Fruit fly (Drosophila melanogaster) whole organism, embryonic: ENCODE results near the gene CG14154.

Experiments used
- CG10209 ChIP-seq: fragments of 200-800 bp; sonication (Bioruptor generic); optimal IDR thresholded peaks from 3 replicates; lab custom pipeline; 2017; ENCODE audit warnings: missing biosample characterization, mild to moderate bottlenecking, missing genetic modification characterization, missing genetic modification reagents
- CG1024 ChIP-seq: fragments of 200-800 bp; sonication (Bioruptor generic); IDR thresholded peaks from 2 replicates; pipeline ENCODE4 v1.3.6; 2022; ENCODE audit warnings: missing biosample characterization, missing genetic modification characterization
- CG10462 ChIP-seq: fragments of 200-800 bp; sonication (Bioruptor generic); optimal IDR thresholded peaks from 2 replicates; lab custom pipeline; 2016; ENCODE audit warnings: missing biosample characterization, missing genetic modification characterization
- CG10543 ChIP-seq: fragments of 200-800 bp; sonication (Bioruptor generic); optimal IDR thresholded peaks from 3 replicates; lab custom pipeline; 2017; ENCODE audit warnings: missing biosample characterization, mild to moderate bottlenecking, missing genetic modification characterization, moderate library complexity
- CG10654 ChIP-seq: fragments of 200-800 bp; sonication (Bioruptor generic); optimal IDR thresholded peaks from 2 replicates; lab custom pipeline; 2016; ENCODE audit warnings: missing biosample characterization, missing genetic modification characterization
- CG10959 ChIP-seq: fragments of 200-800 bp; sonication (Bioruptor generic); IDR thresholded peaks from 2 replicates; pipeline ENCODE4 v1.3.6; 2022; ENCODE audit warnings: missing biosample characterization, missing genetic modification characterization
- CG13287 ChIP-seq: fragments of 200-800 bp; sonication (Bioruptor generic); IDR thresholded peaks from 2 replicates; pipeline ENCODE4 v1.3.6; 2022; ENCODE audit warnings: missing biosample characterization, missing genetic modification characterization; ENCODE audit not compliant: partially characterized antibody
- CG13296 ChIP-seq: fragments of 200-800 bp; sonication (Bioruptor generic); optimal IDR thresholded peaks from 3 replicates; lab custom pipeline; 2018; ENCODE audit warnings: missing biosample characterization, mild to moderate bottlenecking, missing genetic modification characterization
- CG13424 ChIP-seq: fragments of 200-800 bp; sonication (Bioruptor generic); optimal IDR thresholded peaks from 2 replicates; lab custom pipeline; 2019; ENCODE audit warnings: missing biosample characterization, mild to moderate bottlenecking, missing genetic modification characterization, moderate library complexity
- CG1647 ChIP-seq: fragments of 200-800 bp; sonication (Bioruptor generic); optimal IDR thresholded peaks from 3 replicates; lab custom pipeline; 2016; ENCODE audit warnings: missing biosample characterization, missing genetic modification characterization
- CG17829 ChIP-seq: fragments of 200-800 bp; optimal IDR thresholded peaks from 2 replicates; lab custom pipeline; 2019; ENCODE audit warnings: missing biosample characterization, mild to moderate bottlenecking, missing genetic modification characterization, moderate library complexity
- CG18011 ChIP-seq: fragments of 200-800 bp; sonication (Bioruptor generic); optimal IDR thresholded peaks from 2 replicates; lab custom pipeline; 2017; ENCODE audit warnings: missing biosample characterization, missing genetic modification characterization, mild to moderate bottlenecking, moderate library complexity, missing genotype
- CG2116 ChIP-seq: fragments of 200-800 bp; sonication (Bioruptor generic); optimal IDR thresholded peaks from 3 replicates; lab custom pipeline; 2018; ENCODE audit warnings: missing biosample characterization, mild to moderate bottlenecking, missing genetic modification characterization
- CG30403 ChIP-seq: fragments of 200-800 bp; sonication (Bioruptor generic); optimal IDR thresholded peaks from 3 replicates; lab custom pipeline; 2016; ENCODE audit warnings: missing biosample characterization, missing genetic modification characterization
- CG3065 ChIP-seq: fragments of 200-800 bp; sonication (Bioruptor generic); optimal IDR thresholded peaks from 2 replicates; lab custom pipeline; 2016; ENCODE audit warnings: missing biosample characterization, missing genetic modification characterization
- CG3163 ChIP-seq: fragments of 200-800 bp; sonication (Bioruptor generic); optimal IDR thresholded peaks from 3 replicates; lab custom pipeline; 2016; ENCODE audit warnings: missing biosample characterization, missing genetic modification characterization
- CG3847 ChIP-seq: fragments of 200-800 bp; sonication (Bioruptor generic); IDR thresholded peaks from 2 replicates; pipeline ENCODE4 v1.3.6; 2022; ENCODE audit warnings: missing biosample characterization, missing genetic modification characterization
- CG43689 ChIP-seq: fragments of 200-800 bp; sonication (Bioruptor generic); IDR thresholded peaks from 2 replicates; pipeline ENCODE4 v1.3.6; 2022; ENCODE audit warnings: missing biosample characterization, missing genetic modification characterization
- CG4617 ChIP-seq: fragments of 200-800 bp; sonication (Bioruptor generic); optimal IDR thresholded peaks from 3 replicates; lab custom pipeline; 2016; ENCODE audit warnings: missing biosample characterization, missing genetic modification characterization, borderline replicate concordance
- CG6272 ChIP-seq: fragments of 200-800 bp; sonication (Bioruptor generic); IDR thresholded peaks from 2 replicates; pipeline ENCODE4 v1.3.6; 2022; ENCODE audit warnings: missing biosample characterization, missing genetic modification characterization
- CG6689 ChIP-seq: fragments of 200-800 bp; sonication (Bioruptor generic); IDR thresholded peaks from 2 replicates; pipeline ENCODE4 v1.3.6; 2022; ENCODE audit warnings: missing biosample characterization, missing genetic modification characterization
- CG6813 ChIP-seq: fragments of 200-800 bp; sonication (Bioruptor generic); optimal IDR thresholded peaks from 2 replicates; lab custom pipeline; 2017; ENCODE audit warnings: missing biosample characterization, missing genetic modification characterization, mild to moderate bottlenecking, moderate library complexity, missing genetic modification reagents
- CG7357 ChIP-seq: fragments of 200-800 bp; sonication (Bioruptor generic); IDR thresholded peaks from 3 replicates; pipeline ENCODE4 v1.3.6; 2022; ENCODE audit warnings: missing biosample characterization, missing genetic modification characterization
- Deaf1 ChIP-seq: fragments of 200-800 bp; optimal IDR thresholded peaks from 3 replicates; lab custom pipeline; 2019; ENCODE audit warnings: missing biosample characterization, mild to moderate bottlenecking, missing genetic modification characterization, moderate library complexity
- Gug ChIP-seq: fragments of 200-800 bp; sonication (Bioruptor generic); IDR thresholded peaks from 4 replicates; pipeline ENCODE4 v1.3.6; 2022; ENCODE audit warnings: missing biosample characterization, missing genetic modification characterization
- Kr ChIP-seq: fragments of 200-800 bp; sonication (Bioruptor generic); optimal IDR thresholded peaks from 2 replicates; lab custom pipeline; 2017; ENCODE audit warnings: missing biosample characterization, mild to moderate bottlenecking, missing genetic modification characterization
- MBD-R2 ChIP-seq: fragments of 200-800 bp; sonication (Bioruptor generic); IDR thresholded peaks from 2 replicates; pipeline ENCODE4 v1.3.6; 2022; ENCODE audit warnings: missing biosample characterization, missing genetic modification characterization
- Max ChIP-seq: fragments of 200-800 bp; sonication (Bioruptor generic); optimal IDR thresholded peaks from 2 replicates; lab custom pipeline; 2016; ENCODE audit warnings: missing biosample characterization, mild to moderate bottlenecking, missing genetic modification characterization
- NC2α ChIP-seq: fragments of 200-800 bp; sonication (Bioruptor generic); optimal IDR thresholded peaks from 2 replicates; lab custom pipeline; 2016; ENCODE audit warnings: missing biosample characterization, missing genetic modification characterization
- Side ChIP-seq: fragments of 200-800 bp; sonication (Bioruptor generic); optimal IDR thresholded peaks from 2 replicates; lab custom pipeline; 2016; ENCODE audit warnings: missing biosample characterization, missing genetic modification characterization
- Sox100B ChIP-seq: fragments of 200-800 bp; sonication (Bioruptor generic); optimal IDR thresholded peaks from 3 replicates; lab custom pipeline; 2018; ENCODE audit warnings: missing biosample characterization, mild to moderate bottlenecking, missing genetic modification characterization
- ap ChIP-seq: fragments of 200-800 bp; sonication (Bioruptor generic); IDR thresholded peaks from 2 replicates; pipeline ENCODE4 v1.3.6; 2022; ENCODE audit warnings: missing biosample characterization, missing genetic modification characterization
- ato ChIP-seq: fragments of 200-800 bp; sonication (Bioruptor generic); IDR thresholded peaks from 2 replicates; pipeline ENCODE4 v1.3.6; 2022; ENCODE audit warnings: missing biosample characterization, missing genetic modification characterization; ENCODE audit not compliant: partially characterized antibody
- bab2 ChIP-seq: fragments of 200-800 bp; sonication (Bioruptor generic); optimal IDR thresholded peaks from 2 replicates; lab custom pipeline; 2016; ENCODE audit warnings: missing biosample characterization, missing genetic modification characterization
- bsh ChIP-seq, 2 experiments: fragments of 200-800 bp; sonication (Bioruptor generic); optimal IDR thresholded peaks; 2 replicates each; lab custom pipeline; 2017 to 2018; ENCODE audit warnings: mild to moderate bottlenecking in 2 of 2, missing biosample characterization in 2 of 2, missing genetic modification characterization in 2 of 2, moderate library complexity in 1 of 2
- chn ChIP-seq: fragments of 200-800 bp; sonication (Bioruptor generic); optimal IDR thresholded peaks from 2 replicates; lab custom pipeline; 2016; ENCODE audit warnings: missing biosample characterization, missing genetic modification characterization
- ci ChIP-seq: fragments of 200-800 bp; sonication (Bioruptor generic); IDR thresholded peaks from 3 replicates; pipeline ENCODE4 v1.3.6; 2022; ENCODE audit warnings: missing biosample characterization, missing genetic modification characterization
- cwo ChIP-seq: fragments of 200-800 bp; sonication (Bioruptor generic); optimal IDR thresholded peaks from 3 replicates; lab custom pipeline; 2017; ENCODE audit warnings: missing biosample characterization, missing genetic modification characterization, mild to moderate bottlenecking, moderate library complexity, missing genetic modification reagents
- dm ChIP-seq: fragments of 200-800 bp; sonication (Bioruptor generic); optimal IDR thresholded peaks from 3 replicates; lab custom pipeline; 2016; ENCODE audit warnings: missing biosample characterization, missing genetic modification characterization
- en ChIP-seq: fragments of 200-800 bp; sonication (Bioruptor generic); optimal IDR thresholded peaks from 2 replicates; lab custom pipeline; 2016; ENCODE audit warnings: missing biosample characterization, missing genetic modification characterization
- fd102C ChIP-seq: fragments of 200-800 bp; sonication (Bioruptor generic); optimal IDR thresholded peaks from 2 replicates; lab custom pipeline; 2018; ENCODE audit warnings: missing biosample characterization, mild to moderate bottlenecking, missing genetic modification characterization, moderate library complexity
- fu2 ChIP-seq: fragments of 200-800 bp; sonication (Bioruptor generic); optimal IDR thresholded peaks from 2 replicates; lab custom pipeline; 2016; ENCODE audit warnings: missing biosample characterization, missing genetic modification characterization
- hb ChIP-seq: fragments of 200-800 bp; sonication (Bioruptor generic); IDR thresholded peaks from 3 replicates; pipeline ENCODE4 v1.3.6; 2022; ENCODE audit warnings: missing biosample characterization, missing genetic modification characterization; ENCODE audit not compliant: partially characterized antibody
- hbn ChIP-seq: fragments of 200-800 bp; sonication (Bioruptor generic); IDR thresholded peaks from 2 replicates; pipeline ENCODE4 v1.3.6; 2022; ENCODE audit warnings: missing biosample characterization, missing genetic modification characterization; ENCODE audit not compliant: partially characterized antibody
- odd ChIP-seq: fragments of 200-800 bp; sonication (Bioruptor generic); optimal IDR thresholded peaks from 2 replicates; lab custom pipeline; 2017; ENCODE audit warnings: missing biosample characterization, mild to moderate bottlenecking, missing genetic modification characterization
- pan ChIP-seq, 4 experiments: fragments of >200 bp in 3 of 4; fragments of 200-800 bp in 1 of 4; sonication (Bioruptor generic) in 1 of 4; optimal IDR thresholded peaks in 3 of 4; IDR thresholded peaks in 1 of 4; 2 replicates each; pipeline versions ENCODE4 v1.3.6 to Lab custom; 2017 to 2022; ENCODE audit warnings: missing biosample characterization in 2 of 4, missing genetic modification characterization in 2 of 4, mixed read lengths in 1 of 4
- pfk ChIP-seq: fragments of 200-800 bp; sonication (Bioruptor generic); optimal IDR thresholded peaks from 2 replicates; lab custom pipeline; 2018; ENCODE audit warnings: missing biosample characterization, mild to moderate bottlenecking, missing genetic modification characterization, moderate library complexity
- scrt ChIP-seq: fragments of 200-800 bp; sonication (Bioruptor generic); optimal IDR thresholded peaks from 2 replicates; lab custom pipeline; 2018; ENCODE audit warnings: missing biosample characterization, mild to moderate bottlenecking, missing genetic modification characterization, moderate library complexity
- tap ChIP-seq: fragments of 200-800 bp; optimal IDR thresholded peaks from 3 replicates; lab custom pipeline; 2019; ENCODE audit warnings: missing biosample characterization, mild to moderate bottlenecking, missing genetic modification characterization, moderate library complexity
- tll ChIP-seq, 2 experiments: fragments of 200-800 bp in 1 of 2; fragments of >200 bp in 1 of 2; sonication (Bioruptor generic) in 1 of 2; optimal IDR thresholded peaks; 2 replicates each; lab custom pipeline; 2017 to 2019; ENCODE audit warnings: missing biosample characterization in 2 of 2, missing genetic modification characterization in 2 of 2, mild to moderate bottlenecking in 1 of 2, moderate library complexity in 1 of 2

The CG14154 gene

DNA sequence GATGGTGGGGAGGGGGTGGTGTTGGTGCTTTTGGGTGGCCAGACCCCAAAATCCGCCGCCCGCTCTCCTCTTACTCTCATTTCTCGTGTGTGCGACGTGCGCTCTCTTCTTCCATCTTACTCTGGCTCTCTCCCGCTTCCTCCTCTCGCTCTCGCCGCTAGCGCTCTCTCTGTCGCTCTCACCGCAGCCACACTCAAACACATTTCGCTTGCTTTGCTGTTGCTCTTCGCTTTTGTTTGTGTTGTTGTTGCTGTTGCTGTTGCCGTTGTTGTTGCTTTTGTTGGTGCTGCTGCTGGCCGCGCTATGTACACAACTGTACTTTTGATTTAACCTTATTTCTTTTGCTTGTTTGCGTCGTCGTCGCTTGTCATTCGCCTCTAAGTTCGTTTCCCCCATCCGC lies 40.1 kb downstream of the CG14154 start (continued):
- TF ChIP-seq odd (GFP tag; lab: Kevin White, UChicago) (no peak), CG3065 (GFP tag; lab: Kevin White, UChicago) (no peak), tll (GFP tag; optimal IDR thresholded peaks at IDR 0.05; lab: Kevin White, UChicago) (no peak), en (GFP tag; lab: Kevin White, UChicago) (no peak), CG13296 (no peak), CG1647 (GFP tag; lab: Kevin White, UChicago) (no peak), hbn (GFP tag; lab: Robert Waterston, UW) (peak; percentile 30; the same call in 1 of the 2 replicates), Deaf1 (tag; lab: Kevin White, UChicago) (peak; percentile 13), CG7357 (GFP tag; lab: Robert Waterston, UW) (no peak), CG43689 (no peak), pfk (GFP tag; lab: Kevin White, UChicago) (no peak), Sox100B (GFP tag; lab: Kevin White, UChicago) (no peak), cwo (no peak), CG6813 (GFP tag; lab: Kevin White, UChicago) (no peak), Side (no peak), CG10959 (GFP tag; lab: Robert Waterston, UW) (no peak), hb (GFP tag; lab: Robert Waterston, UW) (no peak), dm (no peak), CG1024 (no peak), bsh (GFP tag; optimal IDR thresholded peaks at IDR 0.05; lab: Kevin White, UChicago) (no peak), Gug (GFP tag; lab: Robert Waterston, UW) (no peak), CG10543 (GFP tag; lab: Kevin White, UChicago) (no peak), CG17829 (no peak), CG30403 (GFP tag; lab: Kevin White, UChicago) (no peak), ato (peak; percentile 10; the same call in 1 of the 2 replicates), CG6272 (no peak), NC2α (no peak), CG18011 (no peak), Max (GFP tag; lab: Kevin White, UChicago) (no peak), chn (no peak), pan (optimal IDR thresholded peaks at IDR 0.05; lab: Kevin White, UChicago) (no peak), pan (GFP tag; optimal IDR thresholded peaks at IDR 0.05 in 1 of 2, IDR thresholded peaks at IDR 0.05 in 1 of 2) (peak in 1 of 2 experiments; percentile 44), ci (GFP tag; lab: Robert Waterston, UW) (peak; percentile 52; the same call in 2 of the 3 replicates), MBD-R2 (no peak), CG10462 (no peak), CG3163 (GFP tag; lab: Kevin White, UChicago) (no peak), tap (tag; lab: Kevin White, UChicago) (no peak), CG10654 (GFP tag; lab: Kevin White, UChicago) (no peak), fu2 (GFP tag; lab: Kevin White, UChicago) (no peak), CG10209 (GFP tag; lab: Kevin White, UChicago) (no peak), scrt (GFP tag; lab: Kevin White, UChicago) (peak; percentile 23), CG2116 (GFP tag; lab: Kevin White, UChicago) (no peak), bab2 (GFP tag; lab: Kevin White, UChicago) (no peak), ap (no peak), Kr (GFP tag; lab: Kevin White, UChicago) (no peak), CG13287 (GFP tag; lab: Robert Waterston, UW) (peak; percentile 40; the same call in 1 of the 2 replicates), CG4617 (GFP tag; lab: Kevin White, UChicago) (no peak), CG6689 (GFP tag; lab: Robert Waterston, UW) (no peak), CG13424 (tag; lab: Kevin White, UChicago) (no peak), fd102C (GFP tag; lab: Kevin White, UChicago) (no peak), CG3847 (GFP tag; lab: Robert Waterston, UW) (no peak)
